Fruit fly (Drosophila melanogaster) whole organism, embryonic: ENCODE measurements around the gene CG5909.

ENCODE experiments used
- Awh ChIP-seq: fragments of 200-800 bp; sonication (Bioruptor generic); IDR thresholded peaks from 2 replicates; pipeline ENCODE4, ENCODE4 v1.3.6; 2022; ENCODE audit warnings: missing biosample characterization, missing genetic modification characterization
- CG7271 ChIP-seq: fragments of 200-800 bp; sonication (Bioruptor generic); optimal IDR thresholded peaks from 2 replicates; lab custom pipeline; 2018; ENCODE audit warnings: missing biosample characterization, mild to moderate bottlenecking, missing genetic modification characterization, moderate library complexity
- Ets65A ChIP-seq: fragments of 200-800 bp; sonication (Bioruptor generic); peaks from one replicate; lab custom pipeline; 2016; ENCODE audit warnings: missing biosample characterization, missing genetic modification characterization
- Ets97D ChIP-seq: fragments of 200-800 bp; sonication (Bioruptor generic); optimal IDR thresholded peaks from 3 replicates; lab custom pipeline; 2016; ENCODE audit warnings: missing biosample characterization, missing genetic modification characterization
- HLH4C ChIP-seq: fragments of 200-800 bp; sonication (Bioruptor generic); IDR thresholded peaks from 3 replicates; pipeline ENCODE4 v1.3.6; 2022; ENCODE audit warnings: missing biosample characterization, missing genetic modification characterization; ENCODE audit not compliant: partially characterized antibody
- Mrtf ChIP-seq: fragments of 200-800 bp; sonication (Bioruptor generic); IDR thresholded peaks from 3 replicates; pipeline ENCODE4 v1.3.6; 2022; ENCODE audit warnings: missing biosample characterization, missing genetic modification characterization
- Neu2 ChIP-seq: fragments of 200-800 bp; sonication (Bioruptor generic); optimal IDR thresholded peaks from 3 replicates; lab custom pipeline; 2016; ENCODE audit warnings: missing biosample characterization, missing genetic modification characterization, borderline replicate concordance
- Sox102F ChIP-seq: fragments of 200-800 bp; sonication (Bioruptor generic); optimal IDR thresholded peaks from 2 replicates; lab custom pipeline; 2018; ENCODE audit warnings: missing biosample characterization, mild to moderate bottlenecking, missing genetic modification characterization, moderate library complexity
- Trl ChIP-seq, 3 experiments: fragments of >200 bp in 2 of 3; fragments of 200-800 bp in 1 of 3; sonication (Bioruptor generic) in 1 of 3; optimal IDR thresholded peaks; 2 replicates in 1 of 3; 3 replicates in 2 of 3; lab custom pipeline; 2016 to 2017; ENCODE audit warnings: missing biosample characterization in 1 of 3, missing genetic modification characterization in 1 of 3
- ara ChIP-seq: fragments of 200-800 bp; sonication (Bioruptor generic); IDR thresholded peaks from 2 replicates; pipeline ENCODE4 v1.3.6; 2022; ENCODE audit warnings: missing biosample characterization, missing genetic modification characterization
- cg ChIP-seq: fragments of 200-800 bp; sonication (Bioruptor generic); optimal IDR thresholded peaks from 3 replicates; lab custom pipeline; 2019; ENCODE audit warnings: missing biosample characterization, mild to moderate bottlenecking, missing genetic modification characterization, moderate library complexity
- pan ChIP-seq, 4 experiments: fragments of >200 bp in 3 of 4; fragments of 200-800 bp in 1 of 4; sonication (Bioruptor generic) in 1 of 4; optimal IDR thresholded peaks in 3 of 4; IDR thresholded peaks in 1 of 4; 2 replicates each; pipeline versions ENCODE4 v1.3.6 to Lab custom; 2017 to 2022; ENCODE audit warnings: missing biosample characterization in 2 of 4, missing genetic modification characterization in 2 of 4, mixed read lengths in 1 of 4
- prd ChIP-seq, 3 experiments: fragments of >200 bp in 2 of 3; fragments of 200-800 bp in 1 of 3; sonication (Bioruptor generic) in 1 of 3; optimal IDR thresholded peaks in 2 of 3; IDR thresholded peaks in 1 of 3; 2 replicates in 2 of 3; 3 replicates in 1 of 3; pipeline versions ENCODE4 v1.3.6 to Lab custom; 2017 to 2022; ENCODE audit warnings: missing biosample characterization in 1 of 3, missing genetic modification characterization in 1 of 3

dm6 chr3R:27137914-27138323 is 23.0 kb upstream of the CG5909 start:
- TF ChIP-seq Ets65A (GFP tag; lab: Kevin White, UChicago) (no peak), prd (optimal IDR thresholded peaks at IDR 0.05; lab: Kevin White, UChicago) (no peak), prd (GFP tag; IDR thresholded peaks at IDR 0.05; lab: Robert Waterston, UW) (no peak), Ets97D (no peak), Sox102F (GFP tag; lab: Kevin White, UChicago) (peak; percentile 45), Trl (optimal IDR thresholded peaks at IDR 0.05; lab: Kevin White, UChicago) (no peak), Trl (GFP tag; optimal IDR thresholded peaks at IDR 0.05; lab: Kevin White, UChicago) (peak; percentile 53), ara (GFP tag; lab: Robert Waterston, UW) (peak; percentile 54; the same call in 1 of the 2 replicates), Neu2 (GFP tag; lab: Kevin White, UChicago) (no peak), CG7271 (tag; lab: Kevin White, UChicago) (peak; percentile 11), pan (optimal IDR thresholded peaks at IDR 0.05; lab: Kevin White, UChicago) (no peak), pan (GFP tag; optimal IDR thresholded peaks at IDR 0.05 in 1 of 2, IDR thresholded peaks at IDR 0.05 in 1 of 2) (no peak), Mrtf (GFP tag; lab: Robert Waterston, UW) (no peak), Awh (peak; percentile 11; the same call in 1 of the 2 replicates), HLH4C (no peak), cg (GFP tag; lab: Kevin White, UChicago) (peak; percentile 80)
